Worm (Caenorhabditis elegans): ENCODE results near the gene F20C5.5.

DNA sequence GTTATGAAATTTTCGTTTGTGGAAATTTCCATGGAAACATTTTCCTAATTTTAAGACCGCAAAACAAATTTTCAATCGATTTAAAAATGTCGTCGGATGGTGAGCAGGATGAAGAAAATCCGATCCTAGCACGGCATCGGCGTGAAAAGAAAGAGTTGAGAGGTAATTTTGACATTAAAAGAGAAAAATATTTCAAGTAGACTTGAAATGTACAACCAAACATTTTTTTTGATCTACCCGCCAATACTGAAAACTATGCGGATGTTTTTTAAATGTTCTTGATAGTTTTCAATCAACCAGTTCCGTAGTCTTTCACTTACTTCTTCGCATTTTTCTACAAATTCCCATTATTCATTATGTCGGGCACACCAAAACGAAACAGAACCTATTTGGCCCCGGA, 41.3 kb downstream of the F20C5.5 start, which contains the start of gene otub-3:
- no peak for TF ChIP-seq nhr-67 (tag; optimal IDR thresholded peaks at IDR 0.05)
- TF ChIP-seq skn-1 (tag; optimal IDR thresholded peaks at IDR 0.05), result no peak
- TF ChIP-seq ceh-28 (tag; optimal IDR thresholded peaks at IDR 0.05), result no peak
- no peak for TF ChIP-seq mdl-1 (tag; optimal IDR thresholded peaks at IDR 0.05)
- TF ChIP-seq elt-1 (tag; optimal IDR thresholded peaks at IDR 0.05), result no peak
- TF ChIP-seq nhr-237 (tag; optimal IDR thresholded peaks at IDR 0.05), result no peak
- TF ChIP-seq nfya-1 (tag; optimal IDR thresholded peaks at IDR 0.05; ENCODE audit: insufficient read depth), result no peak
- TF ChIP-seq daf-12 (tag; optimal IDR thresholded peaks at IDR 0.05), result no peak
- TF ChIP-seq jun-1 (tag; optimal IDR thresholded peaks at IDR 0.05), result no peak

Measured in whole organism, L3 larva.